Worm (Caenorhabditis elegans) whole organism, late embryonic: ENCODE data around the gene skpt-1.

Source experiments
- C38D4.7 ChIP-seq: fragments of 200-800 bp; sonication (Bioruptor generic); optimal IDR thresholded peaks from 2 replicates; lab custom pipeline; 2018; ENCODE audit warnings: mild to moderate bottlenecking, missing genetic modification characterization, moderate library complexity, missing compliant biosample characterization
- F13H6.1 ChIP-seq: sonication (generic microtip); optimal IDR thresholded peaks from 2 replicates; lab custom pipeline; 2016; ENCODE audit warnings: missing genetic modification characterization, missing compliant biosample characterization
- K09A11.1 ChIP-seq: sonication (generic microtip); optimal IDR thresholded peaks from 2 replicates; lab custom pipeline; 2017; ENCODE audit warnings: antibody characterized with exemption, mild to moderate bottlenecking, missing genetic modification characterization, missing compliant biosample characterization; ENCODE audit not compliant: insufficient read depth
- T23F11.4 ChIP-seq: fragments of 200-800 bp; sonication (Bioruptor generic); optimal IDR thresholded peaks from 2 replicates; lab custom pipeline; 2018; ENCODE audit warnings: mild to moderate bottlenecking, missing genetic modification characterization, missing compliant biosample characterization
- ahr-1 ChIP-seq: sonication (generic microtip); optimal IDR thresholded peaks from 2 replicates; lab custom pipeline; 2016; ENCODE audit warnings: missing genetic modification characterization, missing compliant biosample characterization
- ceh-18 ChIP-seq: sonication (generic microtip); optimal IDR thresholded peaks from 2 replicates; lab custom pipeline; 2016; ENCODE audit warnings: missing genetic modification characterization, missing compliant biosample characterization
- ceh-2 ChIP-seq: sonication (generic microtip); optimal IDR thresholded peaks from 2 replicates; lab custom pipeline; 2016; ENCODE audit warnings: missing genotype, missing genetic modification characterization, missing compliant biosample characterization
- ceh-30 ChIP-seq: fragments of 150-350 bp; optimal IDR thresholded peaks from 2 replicates; lab custom pipeline; 2014; ENCODE audit warnings: missing biosample characterization, missing genetic modification characterization
- ceh-34 ChIP-seq: sonication (generic microtip); optimal IDR thresholded peaks from 2 replicates; lab custom pipeline; 2016; ENCODE audit warnings: mild to moderate bottlenecking, missing genetic modification characterization, missing compliant biosample characterization
- ceh-45 ChIP-seq: fragments of 200-800 bp; sonication (Bioruptor generic); IDR thresholded peaks from 2 replicates; pipeline ENCODE4 v1.3.6; 2022; ENCODE audit warnings: missing genetic modification reagents, missing genetic modification characterization, missing compliant biosample characterization
- ceh-48 ChIP-seq: sonication (generic microtip); optimal IDR thresholded peaks from 2 replicates; lab custom pipeline; 2016; ENCODE audit warnings: missing genetic modification characterization, inconsistent platforms, missing compliant biosample characterization
- che-1 ChIP-seq: sonication (generic microtip); optimal IDR thresholded peaks from 2 replicates; lab custom pipeline; 2016; ENCODE audit warnings: mild to moderate bottlenecking, missing genetic modification characterization, missing compliant biosample characterization
- dmd-4 ChIP-seq: sonication (generic microtip); optimal IDR thresholded peaks from 2 replicates; lab custom pipeline; 2016; ENCODE audit warnings: borderline replicate concordance, missing genetic modification characterization, missing compliant biosample characterization
- dve-1 ChIP-seq: sonication (generic microtip); optimal IDR thresholded peaks from 2 replicates; lab custom pipeline; 2017; ENCODE audit warnings: antibody characterized with exemption, mild to moderate bottlenecking, missing genetic modification characterization, missing compliant biosample characterization
- elt-2 ChIP-seq: sonication (generic microtip); optimal IDR thresholded peaks from 2 replicates; lab custom pipeline; 2016; ENCODE audit warnings: missing genetic modification reagents, missing genetic modification characterization, missing compliant biosample characterization
- eyg-1 ChIP-seq: sonication (generic microtip); optimal IDR thresholded peaks from 2 replicates; lab custom pipeline; 2016; ENCODE audit warnings: missing genotype, missing genetic modification characterization, missing compliant biosample characterization
- fax-1 ChIP-seq: sonication (generic microtip); optimal IDR thresholded peaks from 2 replicates; lab custom pipeline; 2016; ENCODE audit warnings: missing genotype, missing genetic modification characterization, missing compliant biosample characterization
- gmeb-2 ChIP-seq: sonication (generic microtip); optimal IDR thresholded peaks from 2 replicates; lab custom pipeline; 2016; ENCODE audit warnings: missing genetic modification characterization, inconsistent platforms, missing compliant biosample characterization
- hlh-15 ChIP-seq: sonication (generic microtip); optimal IDR thresholded peaks from 2 replicates; lab custom pipeline; 2016; ENCODE audit warnings: missing genetic modification characterization, missing compliant biosample characterization
- hlh-30 ChIP-seq: sonication (generic microtip); optimal IDR thresholded peaks from 2 replicates; lab custom pipeline; 2017; ENCODE audit warnings: antibody characterized with exemption, missing genetic modification characterization, missing compliant biosample characterization; ENCODE audit not compliant: insufficient read depth
- hlh-6 ChIP-seq: sonication (generic microtip); optimal IDR thresholded peaks from 2 replicates; lab custom pipeline; 2016; ENCODE audit warnings: missing genotype, missing genetic modification characterization, missing compliant biosample characterization
- hlh-8 ChIP-seq: sonication (generic microtip); optimal IDR thresholded peaks from 2 replicates; lab custom pipeline; 2016; ENCODE audit warnings: missing genotype, missing genetic modification characterization, missing compliant biosample characterization
- madf-2 ChIP-seq: sonication (generic microtip); optimal IDR thresholded peaks from 2 replicates; lab custom pipeline; 2017; ENCODE audit warnings: missing genetic modification characterization, missing compliant biosample characterization
- nfya-1 ChIP-seq: sonication (generic microtip); optimal IDR thresholded peaks from 2 replicates; lab custom pipeline; 2017; ENCODE audit warnings: missing genetic modification characterization, mild to moderate bottlenecking, missing compliant biosample characterization, antibody characterized with exemption, moderate library complexity
- npax-4 ChIP-seq: sonication (generic microtip); optimal IDR thresholded peaks from 2 replicates; lab custom pipeline; 2016; ENCODE audit warnings: missing genetic modification characterization, missing compliant biosample characterization
- pag-3 ChIP-seq: sonication (generic microtip); optimal IDR thresholded peaks from 2 replicates; lab custom pipeline; 2016; ENCODE audit warnings: missing compliant biosample characterization, missing genetic modification characterization, borderline replicate concordance
- pax-1 ChIP-seq: fragments of 150-350 bp; optimal IDR thresholded peaks from 2 replicates; lab custom pipeline; 2014; ENCODE audit warnings: missing biosample characterization, missing genetic modification characterization
- sdc-2 ChIP-seq: sonication (generic microtip); optimal IDR thresholded peaks from 2 replicates; lab custom pipeline; 2016; ENCODE audit warnings: missing genotype, missing genetic modification characterization, missing compliant biosample characterization
- syd-9 ChIP-seq: sonication (generic microtip); optimal IDR thresholded peaks from 2 replicates; lab custom pipeline; 2016; ENCODE audit warnings: mild to moderate bottlenecking, missing genetic modification characterization, moderate library complexity, missing compliant biosample characterization
- tbx-2 ChIP-seq: sonication (generic microtip); optimal IDR thresholded peaks from 2 replicates; lab custom pipeline; 2016; ENCODE audit warnings: missing genetic modification characterization, missing compliant biosample characterization
- unc-3 ChIP-seq, 2 experiments: fragments of 200-800 bp in 1 of 2; sonication (Bioruptor generic) in 1 of 2; sonication (generic microtip) in 1 of 2; conservative IDR thresholded peaks in 1 of 2; optimal IDR thresholded peaks in 1 of 2; 2 replicates each; pipeline versions ENCODE4 v1.3.6 to Lab custom; 2016 to 2022; ENCODE audit warnings: missing compliant biosample characterization in 2 of 2, missing genetic modification characterization in 2 of 2, missing genetic modification reagents in 1 of 2
- unc-55 ChIP-seq: sonication (generic microtip); optimal IDR thresholded peaks from 2 replicates; lab custom pipeline; 2017; ENCODE audit warnings: missing biosample characterization, missing genetic modification reagents, missing genetic modification characterization
- zip-5 ChIP-seq: sonication (generic microtip); optimal IDR thresholded peaks from 2 replicates; lab custom pipeline; 2016; ENCODE audit warnings: missing genetic modification characterization, missing compliant biosample characterization
- ztf-16 ChIP-seq: sonication (generic microtip); optimal IDR thresholded peaks from 2 replicates; lab custom pipeline; 2017; ENCODE audit warnings: missing genetic modification characterization, missing compliant biosample characterization

The skpt-1 gene

ce11 chrIII:5438064-5438463, 10.1 kb downstream of the skpt-1 start:
- TF ChIP-seq elt-2 (tag; lab: Kevin White, UChicago) (peak; percentile 13), ceh-34 (tag; lab: Kevin White, UChicago) (peak; percentile 51), unc-55 (GFP tag; lab: Kevin White, UChicago) (peak; percentile 26), unc-3 (GFP tag; conservative IDR thresholded peaks at IDR 0.05; lab: Robert Waterston, UW) (no peak), unc-3 (tag; optimal IDR thresholded peaks at IDR 0.05; lab: Kevin White, UChicago) (no peak)

ce11 chrIII:5436306-5436705, 11.9 kb downstream of the skpt-1 start:
- peak; percentile 11 for TF ChIP-seq tbx-2
- TF ChIP-seq ceh-2 (tag; lab: Kevin White, UChicago) = no peak
- no peak for TF ChIP-seq fax-1
- no peak for TF ChIP-seq F13H6.1 (tag; lab: Kevin White, UChicago)
- no peak for TF ChIP-seq sdc-2 (tag; lab: Kevin White, UChicago)
- no peak for TF ChIP-seq hlh-15 (tag; lab: Kevin White, UChicago)
- no peak for TF ChIP-seq ceh-48 (tag; lab: Kevin White, UChicago)
- TF ChIP-seq ceh-18 (tag; lab: Kevin White, UChicago) = no peak

ce11 chrIII:5427096-5427495, 21.1 kb downstream of the skpt-1 start:
- TF ChIP-seq ceh-18 (tag; lab: Kevin White, UChicago) = no peak
- no peak for TF ChIP-seq ztf-16 (tag; lab: Kevin White, UChicago)
- no peak for TF ChIP-seq tbx-2
- no peak for TF ChIP-seq hlh-6 (tag; lab: Kevin White, UChicago)
- no peak for TF ChIP-seq ceh-30 (tag; lab: Kevin White, UChicago)
- TF ChIP-seq hlh-8 (tag; lab: Kevin White, UChicago) = no peak
- TF ChIP-seq pag-3 (tag; lab: Kevin White, UChicago) = no peak
- TF ChIP-seq K09A11.1 (tag; lab: Kevin White, UChicago) = no peak
- TF ChIP-seq npax-4 = no peak
- TF ChIP-seq, all 69 proteins: peak for 0

- TF ChIP-seq pax-1 (tag; lab: Kevin White, UChicago) = peak; percentile 80
- no peak for TF ChIP-seq hlh-30 (tag; lab: Kevin White, UChicago)
Observed at ce11 chrIII:5424363-5424762, 23.8 kb downstream of the skpt-1 start.

- no peak for TF ChIP-seq ceh-45 (GFP tag; lab: Robert Waterston, UW)
- no peak for TF ChIP-seq ceh-2 (tag; lab: Kevin White, UChicago)
- no peak for TF ChIP-seq eyg-1
- TF ChIP-seq pax-1 (tag; lab: Kevin White, UChicago) = peak; percentile 6
- TF ChIP-seq dmd-4 (tag; lab: Kevin White, UChicago) = no peak
- TF ChIP-seq npax-4 = no peak
- no peak for TF ChIP-seq unc-3 (GFP tag; conservative IDR thresholded peaks at IDR 0.05; lab: Robert Waterston, UW)
- no peak for TF ChIP-seq unc-3 (tag; optimal IDR thresholded peaks at IDR 0.05; lab: Kevin White, UChicago)
- TF ChIP-seq K09A11.1 (tag; lab: Kevin White, UChicago) = no peak
Observed at ce11 chrIII:5423665-5424133, 24.5 kb downstream of the skpt-1 start, which contains the start of gene dnj-24. Gene dnj-24 (minus strand): TSS chrIII:5424083.

ce11 chrIII:5422561-5423103, 25.6 kb downstream of the skpt-1 start:
- TF ChIP-seq madf-2 (no peak), gmeb-2 (no peak), npax-4 (no peak), dve-1 (tag; lab: Kevin White, UChicago) (no peak)

- TF ChIP-seq hlh-15 (tag; lab: Kevin White, UChicago) = no peak
- TF ChIP-seq C38D4.7 = no peak
- no peak for TF ChIP-seq zip-5 (tag; lab: Kevin White, UChicago)
- TF ChIP-seq syd-9 (tag; lab: Kevin White, UChicago) = no peak
- no peak for TF ChIP-seq dve-1 (tag; lab: Kevin White, UChicago)
- peak; percentile 9 for TF ChIP-seq nfya-1 (tag; lab: Kevin White, UChicago)
- TF ChIP-seq che-1 (tag; lab: Kevin White, UChicago) = no peak
- TF ChIP-seq ahr-1 (tag; lab: Kevin White, UChicago) = no peak
- no peak for TF ChIP-seq T23F11.4
- TF ChIP-seq elt-2 (tag; lab: Kevin White, UChicago) = peak; percentile 18
- TF ChIP-seq hlh-6 (tag; lab: Kevin White, UChicago) = no peak
- TF ChIP-seq unc-55 (GFP tag; lab: Kevin White, UChicago) = peak; percentile 31
Observed at ce11 chrIII:5421406-5421805, 26.8 kb downstream of the skpt-1 start.
